Fruit fly (Drosophila melanogaster) whole organism, adult: ENCODE measurements around the gene CG6843.

Source experiments
- CG11617 ChIP-seq: fragments of 200-800 bp; sonication (Bioruptor generic); optimal IDR thresholded peaks from 2 replicates; lab custom pipeline; 2017; ENCODE audit warnings: mild to moderate bottlenecking, missing biosample characterization, missing genetic modification reagents, missing genetic modification characterization
- CG12768 ChIP-seq: fragments of 200-800 bp; sonication (Bioruptor generic); optimal IDR thresholded peaks from 2 replicates; lab custom pipeline; 2017; ENCODE audit warnings: missing biosample characterization, missing genetic modification characterization, mild to moderate bottlenecking, moderate library complexity, missing genetic modification reagents
- CG14711 ChIP-seq: fragments of 200-800 bp; sonication (Bioruptor generic); optimal IDR thresholded peaks from 2 replicates; lab custom pipeline; 2018; ENCODE audit warnings: missing biosample characterization, mild to moderate bottlenecking, missing genetic modification characterization, moderate library complexity
- CG1620 ChIP-seq: fragments of 200-800 bp; sonication (Bioruptor generic); optimal IDR thresholded peaks from 2 replicates; lab custom pipeline; 2016; ENCODE audit warnings: missing biosample characterization, missing genetic modification characterization
- CG33017 ChIP-seq: fragments of 200-800 bp; sonication (Bioruptor generic); optimal IDR thresholded peaks from 2 replicates; lab custom pipeline; 2018; ENCODE audit warnings: missing biosample characterization, mild to moderate bottlenecking, missing genetic modification characterization, moderate library complexity
- CG5204 ChIP-seq: fragments of 200-800 bp; sonication (Bioruptor generic); optimal IDR thresholded peaks from 2 replicates; lab custom pipeline; 2016; ENCODE audit warnings: missing biosample characterization, missing genetic modification characterization
- CG7045 ChIP-seq: fragments of 200-800 bp; sonication (Bioruptor generic); optimal IDR thresholded peaks from 2 replicates; lab custom pipeline; 2017; ENCODE audit warnings: missing biosample characterization, mild to moderate bottlenecking, missing genetic modification characterization
- CG7101 ChIP-seq: fragments of 200-800 bp; sonication (Bioruptor generic); optimal IDR thresholded peaks from 2 replicates; lab custom pipeline; 2018; ENCODE audit warnings: missing biosample characterization, mild to moderate bottlenecking, missing genetic modification characterization, moderate library complexity
- Clk ChIP-seq: fragments of 200-800 bp; sonication (Bioruptor generic); optimal IDR thresholded peaks from 2 replicates; lab custom pipeline; 2017; ENCODE audit warnings: missing biosample characterization, missing genetic modification characterization
- Crg-1 ChIP-seq: fragments of 200-800 bp; sonication (Bioruptor generic); optimal IDR thresholded peaks from 2 replicates; lab custom pipeline; 2016; ENCODE audit warnings: missing biosample characterization, missing genetic modification characterization
- Hr96 ChIP-seq: fragments of 200-800 bp; sonication (Bioruptor generic); optimal IDR thresholded peaks from 2 replicates; lab custom pipeline; 2016; ENCODE audit warnings: missing biosample characterization, missing genetic modification characterization
- Mnt ChIP-seq: fragments of 200-800 bp; sonication (Bioruptor generic); optimal IDR thresholded peaks from 2 replicates; lab custom pipeline; 2016; ENCODE audit warnings: missing biosample characterization, mild to moderate bottlenecking, missing genetic modification characterization
- bab1 ChIP-seq: fragments of 200-800 bp; sonication (Bioruptor generic); optimal IDR thresholded peaks from 3 replicates; lab custom pipeline; 2019; ENCODE audit warnings: missing biosample characterization, mild to moderate bottlenecking, missing genetic modification characterization, moderate library complexity
- cic ChIP-seq: fragments of 200-800 bp; sonication (Bioruptor generic); optimal IDR thresholded peaks from 2 replicates; lab custom pipeline; 2017; ENCODE audit warnings: missing biosample characterization, mild to moderate bottlenecking, missing genetic modification characterization, moderate library complexity
- cnc ChIP-seq, 2 experiments: fragments of >200 bp; optimal IDR thresholded peaks; 2 replicates each; lab custom pipeline; 2017
- kay ChIP-seq: fragments of 200-800 bp; sonication (Bioruptor generic); peaks from one replicate; lab custom pipeline; 2016; ENCODE audit warnings: missing biosample characterization, missing genetic modification characterization, borderline replicate concordance
- ovo ChIP-seq: fragments of 200-800 bp; sonication (Bioruptor generic); optimal IDR thresholded peaks from 2 replicates; lab custom pipeline; 2016; ENCODE audit warnings: missing biosample characterization, missing genetic modification characterization
- pad ChIP-seq: fragments of 200-800 bp; sonication (Bioruptor generic); optimal IDR thresholded peaks from 3 replicates; lab custom pipeline; 2017; ENCODE audit warnings: missing biosample characterization, missing genetic modification characterization, mild to moderate bottlenecking, moderate library complexity, missing genetic modification reagents
- tj ChIP-seq: fragments of 200-800 bp; sonication (Bioruptor generic); optimal IDR thresholded peaks from 3 replicates; lab custom pipeline; 2017; ENCODE audit warnings: missing biosample characterization, mild to moderate bottlenecking, missing genetic modification characterization, moderate library complexity
- toe ChIP-seq: fragments of 200-800 bp; sonication (Bioruptor generic); optimal IDR thresholded peaks from 2 replicates; lab custom pipeline; 2016; ENCODE audit warnings: missing biosample characterization, missing genetic modification characterization

Gene CG6843

dm6 chr3L:18896297-18896863 lies 5.0 kb upstream of the CG6843 start:
- peak; percentile 4 for TF ChIP-seq CG12768 (GFP tag; lab: Kevin White, UChicago)
- TF ChIP-seq pad = peak; percentile 92
- TF ChIP-seq Clk = no peak
- peak; percentile 28 for TF ChIP-seq cic (GFP tag; lab: Kevin White, UChicago)

dm6 chr3L:18897459-18898085 lies 3.8 kb upstream of the CG6843 start:
- TF ChIP-seq CG1620 (no peak), Crg-1 (GFP tag; lab: Kevin White, UChicago) (no peak), tj (GFP tag; lab: Kevin White, UChicago) (peak; percentile 95), CG12768 (GFP tag; lab: Kevin White, UChicago) (no peak), Hr96 (GFP tag; lab: Kevin White, UChicago) (no peak), CG33017 (tag; lab: Kevin White, UChicago) (no peak), kay (GFP tag; lab: Kevin White, UChicago) (no peak), CG7045 (GFP tag; lab: Kevin White, UChicago) (no peak), CG14711 (no peak), Clk (no peak), pad (peak; percentile 31), CG7101 (no peak), toe (GFP tag; lab: Kevin White, UChicago) (no peak), cnc (optimal IDR thresholded peaks at IDR 0.05; lab: Kevin White, UChicago) (no peak), ovo (GFP tag; lab: Kevin White, UChicago) (no peak), bab1 (GFP tag; lab: Kevin White, UChicago) (no peak), cic (GFP tag; lab: Kevin White, UChicago) (peak; percentile 49), Mnt (GFP tag; lab: Kevin White, UChicago) (no peak), CG5204 (GFP tag; lab: Kevin White, UChicago) (no peak), CG11617 (no peak)

- TF ChIP-seq CG1620 (no peak), kay (GFP tag; lab: Kevin White, UChicago) (no peak), CG12768 (GFP tag; lab: Kevin White, UChicago) (no peak), CG11617 (no peak), Crg-1 (GFP tag; lab: Kevin White, UChicago) (peak; percentile 45), bab1 (GFP tag; lab: Kevin White, UChicago) (peak; percentile 54), cnc (optimal IDR thresholded peaks at IDR 0.05; lab: Kevin White, UChicago) (no peak), toe (GFP tag; lab: Kevin White, UChicago) (peak; percentile 2), Mnt (GFP tag; lab: Kevin White, UChicago) (peak; percentile 85), CG7101 (peak; percentile 45), CG33017 (tag; lab: Kevin White, UChicago) (peak; percentile 72), pad (peak; percentile 3), cic (GFP tag; lab: Kevin White, UChicago) (peak; percentile 61), CG14711 (no peak), Hr96 (GFP tag; lab: Kevin White, UChicago) (peak; percentile 29)
Measured at dm6 chr3L:18898086-18898470, 3.3 kb upstream of the CG6843 start, which contains the start of gene CG3902. TSS of gene CG3902 (minus strand) at chr3L:18898293.

- no peak for TF ChIP-seq cnc (optimal IDR thresholded peaks at IDR 0.05; lab: Kevin White, UChicago)
- peak; percentile 93 for TF ChIP-seq CG1620
- TF ChIP-seq CG12768 (GFP tag; lab: Kevin White, UChicago) = peak; percentile 59
- peak; percentile 65 for TF ChIP-seq CG7045 (GFP tag; lab: Kevin White, UChicago)
- peak; percentile 81 for TF ChIP-seq ovo (GFP tag; lab: Kevin White, UChicago)
- peak; percentile 94 for TF ChIP-seq toe (GFP tag; lab: Kevin White, UChicago)
- TF ChIP-seq pad = peak; percentile 63
- peak; percentile 87 for TF ChIP-seq Crg-1 (GFP tag; lab: Kevin White, UChicago)
- TF ChIP-seq CG11617 = peak; percentile 86
- peak; percentile 84 for TF ChIP-seq CG7101
- TF ChIP-seq CG33017 (tag; lab: Kevin White, UChicago) = peak; percentile 62
- TF ChIP-seq Clk = peak; percentile 61
- TF ChIP-seq tj (GFP tag; lab: Kevin White, UChicago) = peak; percentile 64
- peak; percentile 25 for TF ChIP-seq cic (GFP tag; lab: Kevin White, UChicago)
- TF ChIP-seq CG5204 (GFP tag; lab: Kevin White, UChicago) = no peak
- TF ChIP-seq bab1 (GFP tag; lab: Kevin White, UChicago) = peak; percentile 78
- TF ChIP-seq Mnt (GFP tag; lab: Kevin White, UChicago) = peak; percentile 83
- TF ChIP-seq CG14711 = peak; percentile 48
- TF ChIP-seq kay (GFP tag; lab: Kevin White, UChicago) = no peak
- peak; percentile 89 for TF ChIP-seq Hr96 (GFP tag; lab: Kevin White, UChicago)
Measured at dm6 chr3L:18898770-18899278, 2.6 kb upstream of the CG6843 start, which contains the start of gene RpL26. TSS of gene RpL26 (plus strand) at chr3L:18898875.

- TF ChIP-seq ovo (GFP tag; lab: Kevin White, UChicago) = no peak
- no peak for TF ChIP-seq bab1 (GFP tag; lab: Kevin White, UChicago)
- no peak for TF ChIP-seq CG7045 (GFP tag; lab: Kevin White, UChicago)
- peak; percentile 12 for TF ChIP-seq tj (GFP tag; lab: Kevin White, UChicago)
Measured at dm6 chr3L:18904772-18905601, 3.6 kb downstream of the CG6843 start, which contains the start of the genes CSN1b and Prp6. TSS of gene CSN1b (minus strand) at chr3L:18904930. TSS of gene Prp6 (plus strand) at chr3L:18905372.
